Fruit fly (Drosophila melanogaster): ENCODE measurements around the gene Alg9.

The Alg9 gene

dm6 chr3R:25205413-25205977 lies 15.9 kb upstream of the Alg9 start:
- no peak for TF ChIP-seq CTCF (optimal IDR thresholded peaks at IDR 0.05)
- no peak for TF ChIP-seq CG8478 (optimal IDR thresholded peaks at IDR 0.05)

- no peak for TF ChIP-seq CTCF (optimal IDR thresholded peaks at IDR 0.05)
- TF ChIP-seq CG8478 (optimal IDR thresholded peaks at IDR 0.05): no peak
Observed at dm6 chr3R:25207405-25208003, 13.9 kb upstream of the Alg9 start.

- TF ChIP-seq CTCF (optimal IDR thresholded peaks at IDR 0.05) (no peak), CG8478 (optimal IDR thresholded peaks at IDR 0.05) (no peak)
Observed at dm6 chr3R:25208042-25208766, 13.2 kb upstream of the Alg9 start, which contains the start of gene Cad96Ca. Cad96Ca (minus strand) TSS chr3R:25208283.

dm6 chr3R:25208767-25209075 lies 12.7 kb upstream of the Alg9 start:
- TF ChIP-seq CTCF (optimal IDR thresholded peaks at IDR 0.05): no peak
- TF ChIP-seq CG8478 (optimal IDR thresholded peaks at IDR 0.05): no peak

- no peak for TF ChIP-seq CTCF (optimal IDR thresholded peaks at IDR 0.05)
- no peak for TF ChIP-seq CG8478 (optimal IDR thresholded peaks at IDR 0.05)
Observed at dm6 chr3R:25209207-25209606, 12.2 kb upstream of the Alg9 start.

dm6 chr3R:25215123-25215522 lies 6.3 kb upstream of the Alg9 start, which contains the start of gene Saysd1:
Saysd1 (minus strand) TSS chr3R:25215188.
- TF ChIP-seq CTCF (optimal IDR thresholded peaks at IDR 0.05): no peak
- TF ChIP-seq CG8478 (optimal IDR thresholded peaks at IDR 0.05): no peak

dm6 chr3R:25215997-25216396 lies 5.4 kb upstream of the Alg9 start, which contains the start of gene CG31106:
CG31106 (plus strand) TSS chr3R:25216297.
- no peak for TF ChIP-seq CTCF (optimal IDR thresholded peaks at IDR 0.05)
- no peak for TF ChIP-seq CG8478 (optimal IDR thresholded peaks at IDR 0.05)

dm6 chr3R:25219018-25219417 lies 2.4 kb upstream of the Alg9 start, which contains the start of gene CG31103:
CG31103 (plus strand) TSS chr3R:25219318.
- TF ChIP-seq CG8478 (optimal IDR thresholded peaks at IDR 0.05) (no peak), CTCF (optimal IDR thresholded peaks at IDR 0.05) (no peak)

- no peak for TF ChIP-seq CTCF (optimal IDR thresholded peaks at IDR 0.05)
- no peak for TF ChIP-seq CG8478 (optimal IDR thresholded peaks at IDR 0.05)
Observed at dm6 chr3R:25225483-25225882, 4.1 kb downstream of the Alg9 start.

- TF ChIP-seq CTCF (optimal IDR thresholded peaks at IDR 0.05) (no peak), CG8478 (optimal IDR thresholded peaks at IDR 0.05) (no peak)
Observed at dm6 chr3R:25232271-25232989, 11.0 kb downstream of the Alg9 start, which contains the start of gene Cad96Cb. Cad96Cb (minus strand) TSS chr3R:25232321.

dm6 chr3R:25235362-25235761 lies 14.0 kb downstream of the Alg9 start, which contains the start of gene Sil1:
Sil1 (minus strand) TSS chr3R:25235529.
- peak in 1 of 2 experiments; percentile 8 for TF ChIP-seq CTCF (optimal IDR thresholded peaks at IDR 0.05)
- no peak for TF ChIP-seq CG8478 (optimal IDR thresholded peaks at IDR 0.05)

- TF ChIP-seq CTCF (optimal IDR thresholded peaks at IDR 0.05) (no peak), CG8478 (optimal IDR thresholded peaks at IDR 0.05) (no peak)
Observed at dm6 chr3R:25236121-25236520, 14.7 kb downstream of the Alg9 start.

dm6 chr3R:25237314-25237713 lies 15.9 kb downstream of the Alg9 start, which contains the start of gene Jhbp7:
Jhbp7 (plus strand) TSS chr3R:25237614.
- TF ChIP-seq CTCF (optimal IDR thresholded peaks at IDR 0.05) (no peak), CG8478 (optimal IDR thresholded peaks at IDR 0.05) (no peak)

- TF ChIP-seq CG8478 (optimal IDR thresholded peaks at IDR 0.05) (no peak), CTCF (optimal IDR thresholded peaks at IDR 0.05) (no peak)
Observed at dm6 chr3R:25238771-25239700, 17.6 kb downstream of the Alg9 start.

Data from S2 (cell line).